Fruit fly (Drosophila melanogaster) whole organism, larva: ENCODE data around the gene Idgf4.

Experiments used
- noc ChIP-seq: fragments of 200-800 bp; sonication (Bioruptor generic); optimal IDR thresholded peaks from 3 replicates; lab custom pipeline; 2019; ENCODE audit warnings: missing biosample characterization, mild to moderate bottlenecking, missing genetic modification characterization, moderate library complexity

Gene Idgf4

dm6 chrX:9930882-9931281 lies at the start of gene Idgf4:
Idgf4 (minus strand) TSS chrX:9930948.
- peak; percentile 10 for TF ChIP-seq noc (tag; lab: Kevin White, UChicago)

DNA sequence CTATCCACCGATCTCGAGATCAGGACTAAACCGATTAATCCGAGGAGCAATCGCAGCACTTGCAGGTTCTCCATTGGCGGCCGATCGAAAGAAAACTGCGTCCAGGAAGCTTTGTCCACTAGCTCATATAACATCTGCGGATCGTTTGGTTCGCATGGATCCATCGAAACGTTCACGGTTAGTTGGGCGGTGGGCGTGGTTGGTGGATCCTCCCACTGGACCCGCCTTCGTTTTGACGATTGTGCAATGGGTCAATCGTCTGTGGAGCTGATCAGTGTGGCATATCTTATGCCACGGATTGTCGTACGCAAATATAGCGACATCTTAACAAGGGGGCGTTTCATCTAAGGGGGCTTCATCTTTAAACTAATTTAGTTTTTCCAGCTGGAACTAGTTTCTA lies 49.7 kb upstream of the Idgf4 start, which contains the start of gene CG15252:
Gene CG15252 (minus strand): TSS at position 101 of the 400 bp plus-strand sequence.
- TF ChIP-seq noc (tag; lab: Kevin White, UChicago) = no peak

- TF ChIP-seq noc (tag; lab: Kevin White, UChicago) = no peak
Measured at dm6 chrX:9977305-9977704, 46.6 kb upstream of the Idgf4 start, which contains the start of gene CG43386. CG43386 (minus strand) TSS chrX:9977405.

DNA sequence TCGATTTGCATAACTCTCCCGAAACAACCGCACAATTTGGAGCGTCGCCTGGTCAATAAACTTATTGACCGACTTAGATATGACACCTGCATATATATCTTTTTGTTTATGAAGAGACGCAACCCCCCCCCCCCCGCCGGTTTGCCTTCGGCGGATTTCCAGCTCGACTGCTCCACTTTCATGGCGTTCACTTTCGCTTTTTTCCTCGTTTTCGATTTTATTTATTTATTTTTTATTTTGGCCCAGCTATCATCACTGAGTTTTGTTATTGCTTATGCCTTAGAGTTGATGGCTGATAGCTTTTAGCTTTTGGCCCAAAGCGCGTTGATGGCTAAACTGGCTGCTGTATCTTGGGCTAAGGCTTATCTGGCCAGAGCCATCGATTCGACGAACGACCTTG lies 45.2 kb upstream of the Idgf4 start:
- TF ChIP-seq noc (tag; lab: Kevin White, UChicago) = no peak

dm6 chrX:9964778-9965291 lies 34.1 kb upstream of the Idgf4 start, which contains the start of the genes CG1791 and CG1889:
CG1791 (minus strand) TSS chrX:9964878.
CG1889 (plus strand) TSS chrX:9965241.
- TF ChIP-seq noc (tag; lab: Kevin White, UChicago) = no peak

dm6 chrX:9932296-9932892 lies 1.6 kb upstream of the Idgf4 start:
- no peak for TF ChIP-seq noc (tag; lab: Kevin White, UChicago)

DNA sequence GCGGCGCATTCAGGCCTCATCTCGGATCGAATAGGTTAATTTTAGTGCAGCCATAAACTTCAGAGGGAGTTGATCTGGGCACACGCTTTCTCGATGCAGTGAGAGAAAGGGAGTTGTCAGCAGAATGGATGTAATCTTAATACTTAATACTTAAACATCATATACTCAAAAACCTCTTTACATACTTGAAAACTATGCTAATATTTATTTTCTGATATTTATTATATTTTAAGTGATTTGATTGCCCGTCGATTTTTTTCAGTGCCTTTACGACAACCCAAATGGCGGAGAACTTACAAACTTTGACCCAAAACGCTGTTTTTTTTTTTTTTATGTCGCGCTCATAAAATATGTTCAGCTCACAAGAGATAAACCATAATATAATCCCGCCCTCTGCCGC lies 19.0 kb downstream of the Idgf4 start:
- no peak for TF ChIP-seq noc (tag; lab: Kevin White, UChicago)

- TF ChIP-seq noc (tag; lab: Kevin White, UChicago) = no peak
Measured at dm6 chrX:9911026-9911425, 19.7 kb downstream of the Idgf4 start, which contains the start of gene CG1986. CG1986 (minus strand) TSS chrX:9911126.

DNA sequence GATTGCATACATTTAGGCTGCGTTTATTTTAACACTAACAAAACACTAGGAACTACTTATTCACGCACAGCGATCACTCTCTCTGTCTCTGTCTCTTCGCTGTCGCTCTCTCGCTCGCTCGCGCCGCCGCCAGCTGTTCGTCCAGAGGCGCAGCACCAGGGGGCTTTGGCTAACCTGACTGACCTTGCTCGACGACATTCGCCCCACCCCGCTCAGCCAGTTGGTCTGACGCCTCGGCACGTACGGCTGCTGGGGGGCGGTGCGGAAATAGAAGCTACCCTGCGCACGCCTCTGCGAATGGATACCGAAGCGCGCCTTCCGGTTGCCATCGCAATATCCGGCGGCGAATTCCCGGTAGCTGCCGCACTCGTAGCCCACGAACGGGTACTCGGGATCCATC lies 21.4 kb downstream of the Idgf4 start:
- no peak for TF ChIP-seq noc (tag; lab: Kevin White, UChicago)

- no peak for TF ChIP-seq noc (tag; lab: Kevin White, UChicago)
Measured at dm6 chrX:9899535-9900179, 31.1 kb downstream of the Idgf4 start, which contains the start of gene CG15249. CG15249 (minus strand) TSS chrX:9899585.

dm6 chrX:9897599-9897998 lies 33.1 kb downstream of the Idgf4 start:
- TF ChIP-seq noc (tag; lab: Kevin White, UChicago) = no peak

- no peak for TF ChIP-seq noc (tag; lab: Kevin White, UChicago)
Measured at dm6 chrX:9892834-9893233, 37.9 kb downstream of the Idgf4 start.

DNA sequence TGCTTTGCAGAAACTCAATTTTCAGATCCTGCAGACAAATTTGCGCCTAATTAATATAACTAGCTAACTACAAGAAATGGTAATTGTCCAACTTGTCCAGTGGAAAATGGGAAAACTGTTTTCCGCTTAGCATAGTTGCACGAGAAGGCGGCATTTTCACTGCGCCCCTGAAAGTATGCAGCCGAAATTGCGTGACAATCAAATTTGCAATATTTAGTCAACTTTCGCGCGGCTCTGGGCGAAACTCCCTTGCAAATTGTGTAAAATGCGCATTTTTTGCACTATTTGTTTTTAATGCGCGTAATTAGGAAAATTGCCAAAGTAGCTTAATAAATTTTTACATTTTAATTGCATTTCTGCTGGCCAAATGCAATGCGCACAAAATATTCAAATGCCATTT lies 41.1 kb downstream of the Idgf4 start:
- TF ChIP-seq noc (tag; lab: Kevin White, UChicago) = no peak

DNA sequence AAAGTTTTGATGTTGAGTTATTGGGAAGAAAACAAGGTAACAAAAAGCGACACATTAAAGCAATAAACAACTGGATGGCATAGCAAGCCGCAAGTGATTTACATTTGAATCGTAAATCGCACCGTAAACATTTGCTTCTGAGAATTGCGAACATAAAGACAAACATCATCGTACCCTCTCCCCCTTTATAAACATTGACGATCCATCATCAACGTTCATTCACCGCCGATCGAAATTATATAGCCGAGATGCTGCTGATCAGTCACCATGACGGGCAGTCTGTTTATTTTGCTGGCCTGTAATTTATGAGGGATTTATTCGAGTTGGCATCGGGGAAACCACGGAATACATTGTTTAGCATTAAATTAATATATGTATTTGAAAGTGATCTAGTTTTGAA lies 45.4 kb downstream of the Idgf4 start:
- TF ChIP-seq noc (tag; lab: Kevin White, UChicago) = no peak

DNA sequence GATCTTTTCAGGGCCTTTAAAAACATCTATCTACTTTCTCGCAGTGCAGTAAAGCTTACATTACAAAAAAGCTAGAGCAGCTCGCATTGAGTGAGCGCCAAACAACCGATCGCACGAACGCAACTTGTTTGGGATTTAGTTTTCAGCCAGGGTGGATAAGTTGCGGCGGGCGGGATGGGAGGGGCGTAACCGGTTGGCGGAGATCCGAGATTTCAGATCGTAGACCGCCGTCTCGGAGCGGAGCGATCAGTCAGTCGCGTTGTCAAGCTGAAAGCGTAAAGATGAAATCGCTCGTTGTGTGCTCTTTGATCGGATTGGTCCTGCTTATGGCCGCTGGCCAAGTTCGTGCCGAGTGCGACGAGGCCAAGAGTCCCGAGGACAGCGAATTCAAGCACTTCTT lies 46.5 kb downstream of the Idgf4 start, which contains the start of gene CG9691:
Gene CG9691 (plus strand): TSS at position 222 of the 400 bp plus-strand sequence.
- no peak for TF ChIP-seq noc (tag; lab: Kevin White, UChicago)

DNA sequence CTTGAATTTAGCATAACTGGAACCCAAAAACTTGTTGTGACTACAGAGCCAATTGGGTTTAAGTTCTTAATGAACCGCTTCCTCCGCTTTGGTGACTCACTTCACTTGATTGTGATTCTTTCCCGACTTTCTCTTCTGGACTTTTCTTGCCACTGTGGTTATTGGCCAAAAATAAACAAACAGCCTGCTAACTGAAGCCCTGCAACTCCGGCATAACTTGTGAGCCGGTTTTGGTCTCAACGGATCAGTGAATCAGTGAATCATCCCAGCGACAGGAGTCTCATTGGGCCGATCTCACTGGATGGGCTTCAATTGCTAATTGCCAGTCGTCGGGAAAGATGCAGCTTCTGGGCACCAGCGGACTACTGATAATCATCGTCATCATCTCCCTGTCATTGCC lies 47.8 kb downstream of the Idgf4 start:
- no peak for TF ChIP-seq noc (tag; lab: Kevin White, UChicago)

dm6 chrX:9881746-9882145 lies 49.0 kb downstream of the Idgf4 start, which contains the start of gene CG9689:
CG9689 (plus strand) TSS chrX:9881953.
- TF ChIP-seq noc (tag; lab: Kevin White, UChicago) = no peak
